Worm (Caenorhabditis elegans) whole organism, early embryonic: Measurements from ENCODE around the gene srbc-57.

Experiments
- B0310.2 ChIP-seq: sonication (generic microtip); optimal IDR thresholded peaks from 2 replicates; lab custom pipeline; 2016; ENCODE audit warnings: mild to moderate bottlenecking, missing genetic modification characterization, missing compliant biosample characterization
- F13C5.2 ChIP-seq: sonication (generic microtip); optimal IDR thresholded peaks from 2 replicates; lab custom pipeline; 2017; ENCODE audit warnings: mild to moderate bottlenecking, missing genetic modification characterization, inconsistent platforms, missing compliant biosample characterization
- ama-1 ChIP-seq: fragments of 150-350 bp; optimal IDR thresholded peaks from 2 replicates; lab custom pipeline; 2014
- ets-7 ChIP-seq: sonication (generic microtip); optimal IDR thresholded peaks from 2 replicates; lab custom pipeline; 2016; ENCODE audit warnings: missing genotype, missing genetic modification characterization, missing compliant biosample characterization
- flt-1 ChIP-seq: fragments of 200-800 bp; sonication (Bioruptor generic); IDR thresholded peaks from 2 replicates; pipeline ENCODE4 v1.3.6; 2022; ENCODE audit warnings: missing genetic modification characterization, missing compliant biosample characterization
- hnd-1 ChIP-seq: sonication (generic microtip); optimal IDR thresholded peaks from 2 replicates; lab custom pipeline; 2016; ENCODE audit warnings: missing genetic modification characterization, missing compliant biosample characterization
- pes-1 ChIP-seq: fragments of 200-800 bp; sonication (Bioruptor generic); IDR thresholded peaks from 2 replicates; pipeline ENCODE4 v1.3.6; 2022; ENCODE audit warnings: missing genetic modification reagents, missing genetic modification characterization, missing compliant biosample characterization
- sea-1 ChIP-seq: fragments of 200-800 bp; sonication (Bioruptor generic); conservative IDR thresholded peaks from 2 replicates; pipeline ENCODE4 v1.3.6; 2022; ENCODE audit warnings: missing genetic modification characterization, missing compliant biosample characterization
- tbx-11 ChIP-seq: fragments of 200-800 bp; sonication (Bioruptor generic); IDR thresholded peaks from 2 replicates; pipeline ENCODE4 v1.3.6; 2022; ENCODE audit warnings: missing genetic modification characterization, missing compliant biosample characterization
- tbx-37 ChIP-seq: fragments of 200-800 bp; sonication (Bioruptor generic); conservative IDR thresholded peaks from 2 replicates; pipeline ENCODE4 v1.3.6; 2022; ENCODE audit warnings: missing genetic modification reagents, missing genetic modification characterization, missing compliant biosample characterization
- tra-4 ChIP-seq: sonication (generic microtip); optimal IDR thresholded peaks from 2 replicates; lab custom pipeline; 2017; ENCODE audit warnings: missing genetic modification characterization, missing compliant biosample characterization

ce11 chrV:449685-450084 lies 18.7 kb downstream of the srbc-57 start, which contains the start of gene M02H5.8:
- TF ChIP-seq tra-4 (tag; lab: Kevin White, UChicago): no peak
- no peak for TF ChIP-seq ama-1 (lab: Kevin White, UChicago)
- TF ChIP-seq sea-1: no peak
- no peak for TF ChIP-seq tbx-11
- TF ChIP-seq hnd-1 (tag; lab: Kevin White, UChicago): no peak
- TF ChIP-seq B0310.2 (tag; lab: Kevin White, UChicago): no peak
- no peak for TF ChIP-seq flt-1 (GFP tag; lab: Robert Waterston, UW)
- no peak for TF ChIP-seq ets-7 (tag; lab: Kevin White, UChicago)
- no peak for TF ChIP-seq pes-1 (GFP tag; lab: Robert Waterston, UW)
- TF ChIP-seq tbx-37 (GFP tag; lab: Robert Waterston, UW): no peak
- no peak for TF ChIP-seq F13C5.2 (tag; lab: Kevin White, UChicago)
